Worm (Caenorhabditis elegans) whole organism, late embryonic: ENCODE data around the gene M02F4.1.

Source experiments
- F13H6.1 ChIP-seq: sonication (generic microtip); optimal IDR thresholded peaks from 2 replicates; lab custom pipeline; 2016; ENCODE audit warnings: missing genetic modification characterization, missing compliant biosample characterization
- Y22D7AL.16 ChIP-seq: sonication (generic microtip); optimal IDR thresholded peaks from 2 replicates; lab custom pipeline; 2016; ENCODE audit warnings: missing genetic modification characterization, missing compliant biosample characterization
- ceh-45 ChIP-seq: fragments of 200-800 bp; sonication (Bioruptor generic); IDR thresholded peaks from 2 replicates; pipeline ENCODE4 v1.3.6; 2022; ENCODE audit warnings: missing genetic modification reagents, missing genetic modification characterization, missing compliant biosample characterization
- ceh-9 ChIP-seq: sonication (generic microtip); optimal IDR thresholded peaks from 2 replicates; lab custom pipeline; 2016; ENCODE audit warnings: mild to moderate bottlenecking, missing genetic modification characterization, inconsistent platforms, missing compliant biosample characterization
- fkh-10 ChIP-seq: fragments of 150-350 bp; optimal IDR thresholded peaks from 2 replicates; lab custom pipeline; 2014; ENCODE audit warnings: missing biosample characterization, missing genetic modification reagents, missing genetic modification characterization
- madf-2 ChIP-seq: sonication (generic microtip); optimal IDR thresholded peaks from 2 replicates; lab custom pipeline; 2017; ENCODE audit warnings: missing genetic modification characterization, missing compliant biosample characterization
- pax-1 ChIP-seq: fragments of 150-350 bp; optimal IDR thresholded peaks from 2 replicates; lab custom pipeline; 2014; ENCODE audit warnings: missing biosample characterization, missing genetic modification characterization
- pqm-1 ChIP-seq: sonication (generic microtip); optimal IDR thresholded peaks from 2 replicates; lab custom pipeline; 2016; ENCODE audit warnings: missing genetic modification characterization, missing compliant biosample characterization
- sox-4 ChIP-seq: sonication (generic microtip); optimal IDR thresholded peaks from 2 replicates; lab custom pipeline; 2017; ENCODE audit warnings: mild to moderate bottlenecking, missing genetic modification characterization, inconsistent platforms, missing compliant biosample characterization
- unc-42 ChIP-seq: sonication (generic microtip); optimal IDR thresholded peaks from 2 replicates; lab custom pipeline; 2016; ENCODE audit warnings: missing genotype, missing genetic modification characterization, missing compliant biosample characterization

DNA sequence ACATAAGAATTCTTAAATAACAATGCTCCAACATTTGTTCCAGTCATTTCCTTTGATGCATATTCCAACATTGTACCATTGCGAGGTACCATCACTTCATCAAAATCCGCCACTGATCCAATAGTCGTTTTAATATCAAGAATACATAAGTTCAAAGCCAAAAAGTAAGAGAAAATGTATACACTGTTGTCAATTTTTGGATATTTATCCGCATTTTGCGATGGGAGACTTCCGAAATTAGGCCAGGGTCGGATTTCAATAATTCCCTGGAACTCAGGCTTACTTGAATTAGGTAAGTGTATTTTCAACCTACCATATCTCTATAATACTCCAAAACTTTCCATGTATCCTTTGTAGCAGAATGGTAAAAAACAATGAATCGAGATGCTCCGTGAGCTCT is 5.3 kb upstream of the M02F4.1 start, which contains the start of gene M02F4.2:
- TF ChIP-seq F13H6.1 (tag; lab: Kevin White, UChicago) (no peak), ceh-9 (tag; lab: Kevin White, UChicago) (no peak), pqm-1 (no peak), unc-42 (no peak), ceh-45 (GFP tag; lab: Robert Waterston, UW) (no peak), Y22D7AL.16 (tag; lab: Kevin White, UChicago) (no peak), pax-1 (no peak), sox-4 (tag; lab: Kevin White, UChicago) (no peak), madf-2 (tag; lab: Kevin White, UChicago) (no peak), fkh-10 (GFP tag; lab: Kevin White, UChicago) (no peak)
